Worm (Caenorhabditis elegans) whole organism, L4 larva: ENCODE results near the gene F38G1.3.
A peak's percentile ranks its signal among the peaks of the same experiment; 100 is the strongest.

Source experiments
- F26F4.8 ChIP-seq: fragments of 200-800 bp; sonication (Bioruptor generic); conservative IDR thresholded peaks from 2 replicates; pipeline ENCODE4 v1.3.6; 2022; ENCODE audit warnings: missing genetic modification characterization, missing compliant biosample characterization
- T26A8.4 ChIP-seq: fragments of 200-800 bp; sonication (Bioruptor generic); IDR thresholded peaks from 2 replicates; pipeline ENCODE4 v1.3.6; 2022; ENCODE audit warnings: missing genetic modification characterization, missing compliant biosample characterization
- Y5F2A.4 ChIP-seq: fragments of 200-800 bp; sonication (Bioruptor generic); optimal IDR thresholded peaks from 2 replicates; lab custom pipeline; 2018; ENCODE audit warnings: mild to moderate bottlenecking, missing genetic modification characterization, missing compliant biosample characterization
- Y75B8A.6 ChIP-seq: fragments of 200-800 bp; sonication (Bioruptor generic); IDR thresholded peaks from 2 replicates; pipeline ENCODE4 v1.3.6; 2022; ENCODE audit warnings: missing genetic modification reagents, missing genetic modification characterization, missing compliant biosample characterization
- aha-1 ChIP-seq: fragments of 150-350 bp; peaks from one replicate; lab custom pipeline; 2014; ENCODE audit warnings: missing biosample characterization, missing genetic modification characterization
- ceh-32 ChIP-seq: sonication (generic microtip); optimal IDR thresholded peaks from 2 replicates; lab custom pipeline; 2016; ENCODE audit warnings: mild to moderate bottlenecking, missing genetic modification characterization, missing compliant biosample characterization; ENCODE audit not compliant: poor library complexity
- ceh-62 ChIP-seq: sonication (generic microtip); optimal IDR thresholded peaks from 2 replicates; lab custom pipeline; 2017; ENCODE audit warnings: missing biosample characterization, missing genetic modification characterization
- cey-2 ChIP-seq: sonication (generic microtip); optimal IDR thresholded peaks from 3 replicates; lab custom pipeline; 2017; ENCODE audit warnings: missing genetic modification characterization, mild to moderate bottlenecking, missing compliant biosample characterization, antibody characterized with exemption, borderline replicate concordance; ENCODE audit not compliant: insufficient read depth
- dmd-8 ChIP-seq: fragments of 200-800 bp; sonication (Bioruptor generic); IDR thresholded peaks from 2 replicates; pipeline ENCODE4 v1.3.6; 2022; ENCODE audit warnings: missing genetic modification characterization, missing compliant biosample characterization
- dmd-9 ChIP-seq: fragments of 200-800 bp; sonication (Bioruptor generic); IDR thresholded peaks from 2 replicates; pipeline ENCODE4 v1.3.6; 2022; ENCODE audit warnings: missing genetic modification reagents, missing genetic modification characterization, missing compliant biosample characterization
- fos-1 ChIP-seq: fragments of 150-350 bp; optimal IDR thresholded peaks from 2 replicates; lab custom pipeline; 2014; ENCODE audit warnings: missing biosample characterization, missing genetic modification characterization
- gei-8 ChIP-seq: fragments of 200-800 bp; sonication (Bioruptor generic); optimal IDR thresholded peaks from 2 replicates; lab custom pipeline; 2018; ENCODE audit warnings: mild to moderate bottlenecking, missing genetic modification characterization, missing compliant biosample characterization
- hif-1 ChIP-seq, 2 experiments: sonication (generic microtip); optimal IDR thresholded peaks; 2 replicates each; lab custom pipeline; 2016 to 2017; ENCODE audit warnings: missing compliant biosample characterization in 2 of 2, missing genetic modification characterization in 2 of 2, missing genetic modification reagents in 2 of 2, missing genotype in 2 of 2, mild to moderate bottlenecking in 1 of 2
- hlh-11 ChIP-seq: fragments of 200-800 bp; sonication (Bioruptor generic); optimal IDR thresholded peaks from 2 replicates; lab custom pipeline; 2018; ENCODE audit warnings: mild to moderate bottlenecking, missing genetic modification characterization, missing compliant biosample characterization
- hlh-30 ChIP-seq: sonication (generic microtip); optimal IDR thresholded peaks from 2 replicates; lab custom pipeline; 2017; ENCODE audit warnings: antibody characterized with exemption, mild to moderate bottlenecking, missing genetic modification characterization, missing compliant biosample characterization; ENCODE audit not compliant: insufficient read depth
- hmg-1.1 ChIP-seq: fragments of 200-800 bp; sonication (Bioruptor generic); IDR thresholded peaks from 2 replicates; pipeline ENCODE4 v1.3.6; 2022; ENCODE audit warnings: missing genetic modification reagents, missing genetic modification characterization, missing compliant biosample characterization
- lim-7 ChIP-seq: fragments of 200-800 bp; sonication (Bioruptor generic); IDR thresholded peaks from 2 replicates; pipeline ENCODE4 v1.3.6; 2022; ENCODE audit warnings: missing genetic modification characterization, missing compliant biosample characterization
- lin-29 ChIP-seq: fragments of 200-800 bp; sonication (Bioruptor generic); IDR thresholded peaks from 2 replicates; pipeline ENCODE4 v1.3.6; 2022; ENCODE audit warnings: missing genetic modification reagents, missing genetic modification characterization, missing compliant biosample characterization
- lin-39 ChIP-seq: fragments of 150-350 bp; optimal IDR thresholded peaks from 2 replicates; lab custom pipeline; 2014; ENCODE audit warnings: missing biosample characterization, missing genetic modification reagents, missing genetic modification characterization
- madf-9 ChIP-seq: fragments of 200-800 bp; sonication (Bioruptor generic); conservative IDR thresholded peaks from 2 replicates; pipeline ENCODE4 v1.3.6; 2022; ENCODE audit warnings: missing genetic modification reagents, missing genetic modification characterization, missing compliant biosample characterization
- mdl-1 ChIP-seq, 2 experiments: fragments of 150-350 bp in 1 of 2; sonication (generic microtip) in 1 of 2; optimal IDR thresholded peaks; 2 replicates each; lab custom pipeline; 2014 to 2017; ENCODE audit warnings: missing biosample characterization in 2 of 2, missing genetic modification characterization in 2 of 2
- mdt-29 ChIP-seq: fragments of 200-800 bp; sonication (Bioruptor generic); IDR thresholded peaks from 2 replicates; pipeline ENCODE4 v1.3.6; 2022; ENCODE audit warnings: missing genetic modification reagents, missing genetic modification characterization, missing compliant biosample characterization
- mep-1 ChIP-seq: fragments of 150-350 bp; sonication (generic microtip); optimal IDR thresholded peaks from 3 replicates; lab custom pipeline; 2014; ENCODE audit warnings: missing biosample characterization, missing genetic modification characterization
- mes-2 ChIP-seq: sonication (generic microtip); optimal IDR thresholded peaks from 2 replicates; lab custom pipeline; 2016; ENCODE audit warnings: missing genotype, mild to moderate bottlenecking, missing genetic modification characterization, missing compliant biosample characterization; ENCODE audit not compliant: poor library complexity, severe bottlenecking
- mxl-2 ChIP-seq: fragments of 200-800 bp; sonication (Bioruptor generic); conservative IDR thresholded peaks from 2 replicates; pipeline ENCODE4 v1.3.6; 2022; ENCODE audit warnings: missing genetic modification reagents, missing genetic modification characterization, missing compliant biosample characterization
- mxl-3 ChIP-seq: fragments of 200-800 bp; sonication (Bioruptor generic); optimal IDR thresholded peaks from 2 replicates; lab custom pipeline; 2018; ENCODE audit warnings: mild to moderate bottlenecking, missing genetic modification characterization, missing compliant biosample characterization
- nhr-28 ChIP-seq: fragments of 150-350 bp; optimal IDR thresholded peaks from 2 replicates; lab custom pipeline; 2014; ENCODE audit warnings: missing biosample characterization, missing genetic modification characterization
- nhr-41 ChIP-seq: fragments of 200-800 bp; sonication (Bioruptor generic); IDR thresholded peaks from 2 replicates; pipeline ENCODE4 v1.3.6; 2022; ENCODE audit warnings: missing genetic modification reagents, missing genetic modification characterization, missing compliant biosample characterization
- nhr-77 ChIP-seq: fragments of 150-350 bp; optimal IDR thresholded peaks from 2 replicates; lab custom pipeline; 2014; ENCODE audit warnings: missing biosample characterization, missing genetic modification characterization
- php-3 ChIP-seq: fragments of 200-800 bp; sonication (Bioruptor generic); IDR thresholded peaks from 2 replicates; pipeline ENCODE4 v1.3.6; 2022; ENCODE audit warnings: missing genetic modification reagents, missing genetic modification characterization, missing compliant biosample characterization
- set-16 ChIP-seq: fragments of 200-800 bp; sonication (Bioruptor generic); IDR thresholded peaks from 2 replicates; pipeline ENCODE4 v1.3.6; 2022; ENCODE audit warnings: missing genetic modification reagents, missing genetic modification characterization, missing compliant biosample characterization
- spr-3 ChIP-seq: fragments of 200-800 bp; sonication (Bioruptor generic); optimal IDR thresholded peaks from 2 replicates; lab custom pipeline; 2018; ENCODE audit warnings: mild to moderate bottlenecking, missing genetic modification characterization, missing compliant biosample characterization
- unc-62 ChIP-seq, 3 experiments: fragments of 150-350 bp in 1 of 3; sonication (generic microtip); optimal IDR thresholded peaks in 2 of 3; peaks in 1 of 3; 1 replicate in 1 of 3; 2 replicates in 2 of 3; lab custom pipeline; 2014 to 2017; ENCODE audit warnings: missing biosample characterization in 3 of 3, missing genetic modification characterization in 3 of 3, missing genetic modification reagents in 3 of 3, missing genotype in 1 of 3
- vab-7 ChIP-seq: fragments of 200-800 bp; sonication (Bioruptor generic); IDR thresholded peaks from 2 replicates; pipeline ENCODE4 v1.3.6; 2022; ENCODE audit warnings: missing genetic modification reagents, missing genetic modification characterization, missing compliant biosample characterization
- ztf-7 ChIP-seq: fragments of 150-350 bp; optimal IDR thresholded peaks from 2 replicates; lab custom pipeline; 2014; ENCODE audit warnings: missing biosample characterization, missing genetic modification characterization

F38G1.3 gene

DNA sequence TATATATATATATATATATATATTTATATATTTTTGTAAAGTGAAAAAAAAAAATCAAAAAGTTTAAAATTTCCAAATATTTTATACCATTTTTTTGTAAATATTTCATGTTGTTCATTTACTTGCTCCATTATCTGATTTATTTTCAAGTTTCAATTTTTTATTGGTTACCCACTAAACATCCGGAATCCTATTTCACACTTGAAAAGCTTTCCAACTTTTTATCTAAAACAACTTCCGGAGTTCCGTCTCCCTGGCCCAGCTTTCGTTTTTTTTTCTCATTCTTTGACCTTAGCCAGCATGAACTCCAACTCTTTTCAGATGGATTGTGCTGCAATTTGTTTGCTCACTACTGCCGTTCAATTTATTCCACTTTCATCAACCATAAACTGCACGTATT lies at the start of gene F38G1.3:
Gene F38G1.3, plus strand, starts transcription at position 301 of the 400 bp plus-strand sequence.
- TF ChIP-seq lin-39 (tag; lab: Kevin White, UChicago) (no peak), vab-7 (GFP tag; lab: Robert Waterston, UW) (no peak), dmd-9 (no peak), hif-1 (tag; optimal IDR thresholded peaks at IDR 0.05; lab: Kevin White, UChicago) (no peak), mdt-29 (GFP tag; lab: Robert Waterston, UW) (no peak), spr-3 (no peak), ceh-32 (tag; lab: Kevin White, UChicago) (no peak), T26A8.4 (GFP tag; lab: Robert Waterston, UW) (no peak), Y75B8A.6 (no peak), php-3 (GFP tag; lab: Robert Waterston, UW) (no peak), ztf-7 (tag; lab: Kevin White, UChicago) (no peak), hlh-30 (tag; lab: Kevin White, UChicago) (no peak), dmd-8 (GFP tag; lab: Robert Waterston, UW) (no peak), nhr-77 (tag; lab: Kevin White, UChicago) (no peak), ceh-62 (tag; lab: Kevin White, UChicago) (no peak), Y5F2A.4 (GFP tag; lab: Kevin White, UChicago) (no peak), madf-9 (GFP tag; lab: Robert Waterston, UW) (no peak), gei-8 (no peak), mxl-2 (GFP tag; lab: Robert Waterston, UW) (no peak)
- TF ChIP-seq, all 104 proteins: peak for 0

DNA sequence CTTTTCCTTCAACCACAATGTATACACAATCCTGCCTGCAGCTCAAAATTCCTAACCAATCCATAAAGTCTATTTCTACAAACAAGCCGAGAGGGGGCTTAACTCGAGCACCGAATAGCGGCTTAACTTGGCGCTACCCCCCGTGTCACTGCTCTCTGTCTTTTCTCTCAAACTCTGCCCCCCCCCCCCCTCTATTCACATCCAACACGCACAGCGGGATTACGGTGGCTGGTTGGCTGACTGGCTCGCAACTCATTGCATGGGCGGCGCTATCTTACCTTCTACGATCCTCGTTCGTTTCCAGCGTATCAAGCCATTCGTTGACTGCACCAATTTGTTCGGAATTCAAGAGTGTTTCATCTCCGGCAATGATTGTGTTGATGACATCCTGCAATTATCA lies 44.8 kb upstream of the F38G1.3 start:
- TF ChIP-seq set-16 (peak; percentile 55), lim-7 (0 out of 2 replicates have a peak, but pooled peaks have one; percentile 9), hmg-1.1 (GFP tag; lab: Robert Waterston, UW) (no peak)
- TF ChIP-seq, all 104 proteins: peak for 2

DNA sequence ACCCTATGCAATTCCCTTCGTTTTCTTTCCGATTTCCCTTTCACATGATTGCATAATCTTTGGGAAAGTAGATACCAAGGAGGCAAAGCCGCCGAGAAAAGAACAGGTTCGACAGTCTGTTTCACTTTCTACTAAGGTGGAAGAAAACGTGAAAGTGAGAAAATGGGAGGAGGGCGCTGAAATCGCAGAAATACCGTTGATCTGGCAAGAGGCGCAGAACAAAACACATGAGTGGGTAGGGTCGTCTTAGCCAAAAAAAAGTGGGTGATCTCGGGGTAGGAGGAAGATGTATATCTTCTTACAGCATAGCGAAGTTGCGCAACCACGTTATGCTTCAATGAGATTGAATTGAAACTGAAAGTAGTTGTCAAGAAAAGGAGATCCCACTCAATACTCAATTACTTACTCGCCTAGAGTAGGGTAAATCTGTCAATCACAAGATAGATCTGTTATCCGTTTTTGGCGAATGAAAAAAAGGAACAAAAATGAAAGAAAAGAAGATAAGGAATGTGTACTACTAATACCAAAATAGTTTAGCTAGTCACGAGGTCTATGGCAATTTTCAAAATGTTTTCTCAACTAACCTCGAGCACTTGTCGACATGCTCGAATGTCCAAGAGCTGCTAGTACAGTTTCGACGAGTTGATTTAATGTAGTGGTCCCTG lies 43.2 kb upstream of the F38G1.3 start:
- TF ChIP-seq mdl-1 (tag; optimal IDR thresholded peaks at IDR 0.05; lab: Kevin White, UChicago) (peak in 1 of 2 experiments; percentile 11), unc-62 (GFP tag; optimal IDR thresholded peaks at IDR 0.05 in 1 of 2; lab: Kevin White, UChicago) (peak in 1 of 2 experiments; percentile 82), unc-62 (tag; optimal IDR thresholded peaks at IDR 0.05; lab: Kevin White, UChicago) (no peak), hlh-11 (tag; lab: Kevin White, UChicago) (peak; percentile 40), mxl-3 (GFP tag; lab: Kevin White, UChicago) (peak; percentile 58), lin-29 (GFP tag; lab: Robert Waterston, UW) (0 out of 2 replicates have a peak, but pooled peaks have one; percentile 39), mep-1 (peak; percentile 32), aha-1 (peak; percentile 92), mes-2 (tag; lab: Kevin White, UChicago) (peak; percentile 11), nhr-28 (peak; percentile 2), dmd-8 (GFP tag; lab: Robert Waterston, UW) (no peak), hlh-30 (tag; lab: Kevin White, UChicago) (peak; percentile 14), F26F4.8 (GFP tag; lab: Robert Waterston, UW) (no peak), cey-2 (no peak)
- TF ChIP-seq, all 104 proteins: peak for 10

DNA sequence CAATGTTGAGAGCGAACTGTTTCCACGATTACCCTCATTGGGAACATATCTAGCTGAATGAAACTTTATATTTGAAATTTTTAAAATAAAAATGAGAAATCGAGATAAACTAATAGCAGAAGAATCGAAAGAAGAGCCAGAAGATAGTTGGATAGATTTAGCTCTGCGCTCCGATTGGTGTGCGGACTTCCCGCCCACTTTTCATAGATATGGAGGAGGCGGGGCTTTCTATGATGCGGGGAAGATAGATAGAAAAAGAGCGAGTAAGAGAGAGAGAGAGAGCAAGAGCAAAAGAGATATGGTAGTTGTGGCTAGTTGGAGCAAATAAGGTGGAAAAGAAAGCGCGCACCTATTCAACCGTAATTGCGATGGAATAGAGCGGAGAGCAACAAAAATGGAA lies 42.6 kb upstream of the F38G1.3 start, which contains the start of gene dve-1:
Gene dve-1, minus strand, starts transcription at position 66 of the 400 bp plus-strand sequence.
- TF ChIP-seq nhr-41 (GFP tag; lab: Robert Waterston, UW) (no peak), unc-62 (GFP tag; optimal IDR thresholded peaks at IDR 0.05 in 1 of 2; lab: Kevin White, UChicago) (peak in 1 of 2 experiments; percentile 8), unc-62 (tag; optimal IDR thresholded peaks at IDR 0.05; lab: Kevin White, UChicago) (no peak), fos-1 (tag; lab: Kevin White, UChicago) (no peak)
